Fruit fly (Drosophila melanogaster) whole organism, embryonic: ENCODE measurements around the gene GABA-B-R3.

ENCODE experiments used
- Atf6 ChIP-seq: fragments of 200-800 bp; sonication (Bioruptor generic); IDR thresholded peaks from 2 replicates; pipeline ENCODE4 v1.3.6; 2022; ENCODE audit warnings: missing biosample characterization, missing genetic modification characterization
- B-H1 ChIP-seq: fragments of 200-800 bp; sonication (Bioruptor generic); IDR thresholded peaks from 3 replicates; pipeline ENCODE4 v1.3.6; 2022; ENCODE audit warnings: missing biosample characterization, missing genetic modification characterization
- Bdp1 ChIP-seq: fragments of 200-800 bp; sonication (Bioruptor generic); optimal IDR thresholded peaks from 3 replicates; lab custom pipeline; 2016; ENCODE audit warnings: missing biosample characterization, missing genetic modification characterization
- Bteb2 ChIP-seq: fragments of 200-800 bp; sonication (Bioruptor generic); optimal IDR thresholded peaks from 2 replicates; lab custom pipeline; 2016; ENCODE audit warnings: missing biosample characterization, missing genetic modification characterization
- CG10147 ChIP-seq: fragments of 200-800 bp; sonication (Bioruptor generic); optimal IDR thresholded peaks from 2 replicates; lab custom pipeline; 2019; ENCODE audit warnings: missing biosample characterization, mild to moderate bottlenecking, missing genetic modification characterization, moderate library complexity
- CG10565 ChIP-seq: fragments of 200-800 bp; sonication (Bioruptor generic); optimal IDR thresholded peaks from 3 replicates; lab custom pipeline; 2016; ENCODE audit warnings: missing biosample characterization, mild to moderate bottlenecking, missing genetic modification characterization
- CG11093 ChIP-seq: fragments of 200-800 bp; sonication (Bioruptor generic); IDR thresholded peaks from 3 replicates; pipeline ENCODE4 v1.3.6; 2022; ENCODE audit warnings: missing biosample characterization, missing genetic modification characterization
- CG12071 ChIP-seq: fragments of 200-800 bp; sonication (Bioruptor generic); optimal IDR thresholded peaks from 3 replicates; lab custom pipeline; 2018; ENCODE audit warnings: missing biosample characterization, mild to moderate bottlenecking, missing genetic modification characterization
- CG14860 ChIP-seq: fragments of 200-800 bp; sonication (Bioruptor generic); IDR thresholded peaks from 3 replicates; pipeline ENCODE4 v1.3.6; 2022; ENCODE audit warnings: missing biosample characterization, missing genetic modification characterization; ENCODE audit not compliant: partially characterized antibody
- CG14965 ChIP-seq: fragments of 200-800 bp; sonication (Bioruptor generic); optimal IDR thresholded peaks from 2 replicates; lab custom pipeline; 2016; ENCODE audit warnings: missing biosample characterization, missing genetic modification characterization, borderline replicate concordance
- CG1647 ChIP-seq: fragments of 200-800 bp; sonication (Bioruptor generic); optimal IDR thresholded peaks from 3 replicates; lab custom pipeline; 2016; ENCODE audit warnings: missing biosample characterization, missing genetic modification characterization
- CG18011 ChIP-seq: fragments of 200-800 bp; sonication (Bioruptor generic); optimal IDR thresholded peaks from 2 replicates; lab custom pipeline; 2017; ENCODE audit warnings: missing biosample characterization, missing genetic modification characterization, mild to moderate bottlenecking, moderate library complexity, missing genotype
- CG18262 ChIP-seq: fragments of 200-800 bp; optimal IDR thresholded peaks from 3 replicates; lab custom pipeline; 2019; ENCODE audit warnings: missing biosample characterization, mild to moderate bottlenecking, missing genetic modification characterization, moderate library complexity
- CG18476 ChIP-seq: fragments of 200-800 bp; sonication (Bioruptor generic); optimal IDR thresholded peaks from 2 replicates; lab custom pipeline; 2016; ENCODE audit warnings: missing biosample characterization, mild to moderate bottlenecking, missing genetic modification characterization
- CG2129 ChIP-seq: fragments of 200-800 bp; sonication (Bioruptor generic); IDR thresholded peaks from 2 replicates; pipeline ENCODE4 v1.3.6; 2022; ENCODE audit warnings: missing biosample characterization, missing genetic modification characterization; ENCODE audit not compliant: partially characterized antibody
- CG2199 ChIP-seq: fragments of 200-800 bp; sonication (Bioruptor generic); IDR thresholded peaks from 3 replicates; pipeline ENCODE4 v1.3.6; 2022; ENCODE audit warnings: missing biosample characterization, missing genetic modification characterization
- CG2678 ChIP-seq: fragments of 200-800 bp; sonication (Bioruptor generic); optimal IDR thresholded peaks from 3 replicates; lab custom pipeline; 2019; ENCODE audit warnings: missing biosample characterization, mild to moderate bottlenecking, missing genetic modification characterization, moderate library complexity
- CG30403 ChIP-seq: fragments of 200-800 bp; sonication (Bioruptor generic); optimal IDR thresholded peaks from 3 replicates; lab custom pipeline; 2016; ENCODE audit warnings: missing biosample characterization, missing genetic modification characterization
- CG31441 ChIP-seq: fragments of 200-800 bp; sonication (Bioruptor generic); IDR thresholded peaks from 2 replicates; pipeline ENCODE4 v1.3.6; 2022; ENCODE audit warnings: missing biosample characterization, missing genetic modification characterization
- CG3281 ChIP-seq: fragments of 200-800 bp; sonication (Bioruptor generic); optimal IDR thresholded peaks from 3 replicates; lab custom pipeline; 2017; ENCODE audit warnings: missing biosample characterization, mild to moderate bottlenecking, missing genetic modification characterization
- CG3407 ChIP-seq: fragments of 200-800 bp; sonication (Bioruptor generic); optimal IDR thresholded peaks from 2 replicates; lab custom pipeline; 2018; ENCODE audit warnings: missing biosample characterization, mild to moderate bottlenecking, missing genetic modification characterization
- CG3995 ChIP-seq: fragments of 200-800 bp; sonication (Bioruptor generic); optimal IDR thresholded peaks from 3 replicates; lab custom pipeline; 2016; ENCODE audit warnings: missing biosample characterization, missing genetic modification characterization
- CG8089 ChIP-seq: fragments of 200-800 bp; sonication (Bioruptor generic); optimal IDR thresholded peaks from 3 replicates; lab custom pipeline; 2016; ENCODE audit warnings: missing biosample characterization, missing genetic modification characterization
- CG8290 ChIP-seq, 3 experiments: fragments of 200-800 bp; sonication (Bioruptor generic); optimal IDR thresholded peaks; 2 replicates each; lab custom pipeline; 2016 to 2019; ENCODE audit warnings: missing biosample characterization in 3 of 3, missing genetic modification characterization in 3 of 3, mild to moderate bottlenecking in 2 of 3, moderate library complexity in 1 of 3
- CG8388 ChIP-seq: fragments of 200-800 bp; sonication (Bioruptor generic); optimal IDR thresholded peaks from 2 replicates; lab custom pipeline; 2019; ENCODE audit warnings: missing biosample characterization, mild to moderate bottlenecking, missing genetic modification characterization, moderate library complexity
- CG8478 ChIP-seq: fragments of >200 bp; optimal IDR thresholded peaks from 2 replicates; lab custom pipeline; 2018
- CG9215 ChIP-seq: fragments of 200-800 bp; sonication (Bioruptor generic); IDR thresholded peaks from 2 replicates; pipeline ENCODE4 v1.3.6; 2022; ENCODE audit warnings: missing biosample characterization, missing genetic modification characterization
- CG9437 ChIP-seq: fragments of 200-800 bp; sonication (Bioruptor generic); optimal IDR thresholded peaks from 2 replicates; lab custom pipeline; 2018; ENCODE audit warnings: missing biosample characterization, mild to moderate bottlenecking, missing genetic modification characterization
- Deaf1 ChIP-seq: fragments of 200-800 bp; optimal IDR thresholded peaks from 3 replicates; lab custom pipeline; 2019; ENCODE audit warnings: missing biosample characterization, mild to moderate bottlenecking, missing genetic modification characterization, moderate library complexity
- Dip2 ChIP-seq: fragments of 200-800 bp; sonication (Bioruptor generic); IDR thresholded peaks from 2 replicates; pipeline ENCODE4 v1.3.6; 2022; ENCODE audit warnings: missing biosample characterization, missing genetic modification characterization
- Med ChIP-seq: fragments of 200-800 bp; sonication (Bioruptor generic); peaks from one replicate; lab custom pipeline; 2016; ENCODE audit warnings: missing biosample characterization, missing genetic modification characterization, mild to moderate bottlenecking, inconsistent platforms, moderate library complexity
- Myb ChIP-seq: fragments of 200-800 bp; sonication (Bioruptor generic); optimal IDR thresholded peaks from 2 replicates; lab custom pipeline; 2016; ENCODE audit warnings: missing biosample characterization, missing genetic modification characterization
- Neu2 ChIP-seq: fragments of 200-800 bp; sonication (Bioruptor generic); optimal IDR thresholded peaks from 3 replicates; lab custom pipeline; 2016; ENCODE audit warnings: missing biosample characterization, missing genetic modification characterization, borderline replicate concordance
- Opbp ChIP-seq: fragments of 200-800 bp; sonication (Bioruptor generic); IDR thresholded peaks from 3 replicates; pipeline ENCODE4 v1.3.6; 2022; ENCODE audit warnings: missing biosample characterization, missing genetic modification characterization; ENCODE audit not compliant: partially characterized antibody
- Pdp1 ChIP-seq, 2 experiments: fragments of 200-800 bp; sonication (Bioruptor generic); optimal IDR thresholded peaks; 3 replicates each; lab custom pipeline; 2016; ENCODE audit warnings: missing biosample characterization in 2 of 2, missing genetic modification characterization in 2 of 2, mild to moderate bottlenecking in 1 of 2, moderate library complexity in 1 of 2
- Stat92E ChIP-seq, 3 experiments: fragments of >200 bp in 2 of 3; fragments of 200-800 bp in 1 of 3; sonication (Bioruptor generic) in 1 of 3; optimal IDR thresholded peaks; 2 replicates each; lab custom pipeline; 2017 to 2019; ENCODE audit warnings: missing biosample characterization in 3 of 3, missing genetic modification characterization in 3 of 3, mild to moderate bottlenecking in 1 of 3, moderate library complexity in 1 of 3
- ab ChIP-seq: fragments of 200-800 bp; sonication (Bioruptor generic); optimal IDR thresholded peaks from 2 replicates; lab custom pipeline; 2016; ENCODE audit warnings: missing biosample characterization, missing genetic modification characterization
- ara ChIP-seq: fragments of 200-800 bp; sonication (Bioruptor generic); IDR thresholded peaks from 2 replicates; pipeline ENCODE4 v1.3.6; 2022; ENCODE audit warnings: missing biosample characterization, missing genetic modification characterization
- btn ChIP-seq: fragments of 200-800 bp; sonication (Bioruptor generic); optimal IDR thresholded peaks from 2 replicates; lab custom pipeline; 2016; ENCODE audit warnings: missing biosample characterization, missing genetic modification characterization
- cas ChIP-seq: fragments of 200-800 bp; sonication (Bioruptor generic); IDR thresholded peaks from 2 replicates; pipeline ENCODE4 v1.3.6; 2022; ENCODE audit warnings: missing biosample characterization, missing genetic modification characterization
- dpn ChIP-seq, 2 experiments: fragments of 200-800 bp; sonication (Bioruptor generic); optimal IDR thresholded peaks; 3 replicates each; lab custom pipeline; 2016; ENCODE audit warnings: missing biosample characterization in 2 of 2, missing genetic modification characterization in 2 of 2
- ems ChIP-seq: fragments of 200-800 bp; sonication (Bioruptor generic); optimal IDR thresholded peaks from 3 replicates; lab custom pipeline; 2016; ENCODE audit warnings: missing biosample characterization, missing genetic modification characterization
- gt ChIP-seq: fragments of 200-800 bp; sonication (Bioruptor generic); IDR thresholded peaks from 2 replicates; pipeline ENCODE4 v1.3.6; 2022; ENCODE audit warnings: missing biosample characterization, missing genetic modification characterization
- mam ChIP-seq: fragments of 200-800 bp; sonication (Bioruptor generic); optimal IDR thresholded peaks from 3 replicates; lab custom pipeline; 2016; ENCODE audit warnings: missing biosample characterization, missing genetic modification characterization
- rib ChIP-seq: fragments of 200-800 bp; sonication (Bioruptor generic); IDR thresholded peaks from 2 replicates; pipeline ENCODE4 v1.3.6; 2022; ENCODE audit warnings: missing biosample characterization, missing genetic modification characterization
- slp2 ChIP-seq: fragments of 200-800 bp; sonication (Bioruptor generic); optimal IDR thresholded peaks from 2 replicates; lab custom pipeline; 2016; ENCODE audit warnings: missing biosample characterization, missing genetic modification characterization
- tna ChIP-seq: fragments of 200-800 bp; sonication (Bioruptor generic); IDR thresholded peaks from 2 replicates; pipeline ENCODE4 v1.3.6; 2022; ENCODE audit warnings: missing biosample characterization, missing genetic modification characterization; ENCODE audit not compliant: partially characterized antibody
- twi ChIP-seq: fragments of 200-800 bp; optimal IDR thresholded peaks from 2 replicates; lab custom pipeline; 2019; ENCODE audit warnings: missing biosample characterization, mild to moderate bottlenecking, missing genetic modification characterization, moderate library complexity
- tx ChIP-seq: fragments of 200-800 bp; sonication (Bioruptor generic); optimal IDR thresholded peaks from 2 replicates; lab custom pipeline; 2016; ENCODE audit warnings: missing biosample characterization, missing genetic modification characterization
- zf30C ChIP-seq: fragments of 200-800 bp; sonication (Bioruptor generic); optimal IDR thresholded peaks from 3 replicates; lab custom pipeline; 2018; ENCODE audit warnings: missing biosample characterization, mild to moderate bottlenecking, missing genetic modification characterization

Gene GABA-B-R3

DNA sequence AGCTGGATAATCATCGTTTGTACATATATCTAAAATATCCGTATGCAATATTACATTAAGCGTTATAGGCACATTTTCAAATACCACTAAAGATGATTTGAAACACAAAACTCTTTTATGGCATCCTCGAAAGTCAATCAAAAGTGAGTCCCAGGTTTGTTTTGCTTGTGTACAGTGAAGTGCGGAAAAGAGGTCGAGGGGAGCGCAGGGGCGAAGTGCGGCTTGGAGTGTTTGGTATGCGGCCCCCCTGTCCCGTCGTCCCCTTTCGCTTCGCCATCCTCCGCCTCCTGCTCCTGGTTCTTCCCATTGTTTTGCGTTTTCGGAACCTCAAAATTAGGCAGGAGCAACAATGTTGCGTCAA is 34.3 kb upstream of the GABA-B-R3 start (continued):
- TF ChIP-seq twi: peak; percentile 56
- peak; percentile 63 for TF ChIP-seq CG14965
- peak; percentile 96 for TF ChIP-seq zf30C (GFP tag; lab: Kevin White, UChicago)
- TF ChIP-seq CG8290 (GFP tag; optimal IDR thresholded peaks at IDR 0.05; lab: Kevin White, UChicago): peak; percentile 80
- TF ChIP-seq CG8290 (tag; optimal IDR thresholded peaks at IDR 0.05; lab: Kevin White, UChicago): peak in 1 of 2 experiments; percentile 89
- TF ChIP-seq dpn (GFP tag; optimal IDR thresholded peaks at IDR 0.05; lab: Kevin White, UChicago): peak; percentile 81 to 88
- peak; percentile 68 for TF ChIP-seq CG18476 (GFP tag; lab: Kevin White, UChicago)
- TF ChIP-seq Deaf1 (tag; lab: Kevin White, UChicago): peak; percentile 13
- peak; percentile 93 for TF ChIP-seq ara (GFP tag; lab: Robert Waterston, UW)
- peak; percentile 63; the same call in 1 of the 2 replicates for TF ChIP-seq Atf6 (GFP tag; lab: Robert Waterston, UW)
- no peak for TF ChIP-seq CG10565 (GFP tag; lab: Kevin White, UChicago)
- peak; percentile 87 for TF ChIP-seq CG30403 (GFP tag; lab: Kevin White, UChicago)
- TF ChIP-seq CG8089 (GFP tag; lab: Kevin White, UChicago): peak; percentile 91
- TF ChIP-seq ab: peak; percentile 62
- TF ChIP-seq CG2678: peak; percentile 84
- no peak for TF ChIP-seq CG18011
- TF ChIP-seq Bteb2: peak; percentile 43
- TF ChIP-seq Dip2: 0 out of 2 replicates have a peak, but pooled peaks have one; percentile 10
- TF ChIP-seq CG1647 (GFP tag; lab: Kevin White, UChicago): peak; percentile 62
- TF ChIP-seq CG31441 (GFP tag; lab: Robert Waterston, UW): peak; percentile 94
- peak; percentile 78 for TF ChIP-seq CG12071 (GFP tag; lab: Kevin White, UChicago)
- peak; percentile 71 for TF ChIP-seq mam (GFP tag; lab: Kevin White, UChicago)
- TF ChIP-seq CG11093 (GFP tag; lab: Robert Waterston, UW): peak; percentile 89
- peak; percentile 59 for TF ChIP-seq Myb (GFP tag; lab: Kevin White, UChicago)
- TF ChIP-seq CG2199: peak; percentile 84
- TF ChIP-seq CG8388 (GFP tag; lab: Kevin White, UChicago): peak; percentile 87
- no peak for TF ChIP-seq CG2129 (GFP tag; lab: Robert Waterston, UW)
- no peak for TF ChIP-seq rib (GFP tag; lab: Robert Waterston, UW)
- TF ChIP-seq slp2: peak; percentile 80
- peak in 1 of 3 experiments; percentile 78 for TF ChIP-seq Stat92E (GFP tag; optimal IDR thresholded peaks at IDR 0.05; lab: Kevin White, UChicago)
- peak; percentile 89 for TF ChIP-seq CG3407 (GFP tag; lab: Kevin White, UChicago)
- TF ChIP-seq cas (GFP tag; lab: Robert Waterston, UW): no peak
- peak; percentile 85 for TF ChIP-seq btn
- peak; percentile 97 for TF ChIP-seq Med (GFP tag; lab: Kevin White, UChicago)
- TF ChIP-seq CG9437 (GFP tag; lab: Kevin White, UChicago): peak; percentile 78
- peak; percentile 72 for TF ChIP-seq Bdp1 (GFP tag; lab: Kevin White, UChicago)
- TF ChIP-seq Pdp1 (GFP tag; optimal IDR thresholded peaks at IDR 0.05; lab: Kevin White, UChicago): peak; percentile 66 to 87
- TF ChIP-seq B-H1 (GFP tag; lab: Robert Waterston, UW): peak; percentile 77
- TF ChIP-seq Neu2 (GFP tag; lab: Kevin White, UChicago): no peak
- peak; percentile 73 for TF ChIP-seq tx (GFP tag; lab: Kevin White, UChicago)
- TF ChIP-seq CG3995 (GFP tag; lab: Kevin White, UChicago): no peak
- TF ChIP-seq CG9215 (GFP tag; lab: Robert Waterston, UW): peak; percentile 46; the same call in 1 of the 2 replicates
- peak; percentile 79 for TF ChIP-seq ems (GFP tag; lab: Kevin White, UChicago)
- no peak for TF ChIP-seq CG8478
- no peak for TF ChIP-seq CG14860 (GFP tag; lab: Robert Waterston, UW)
- TF ChIP-seq Opbp: no peak
- TF ChIP-seq tna (GFP tag; lab: Robert Waterston, UW): no peak
- peak; percentile 93 for TF ChIP-seq CG18262 (tag; lab: Kevin White, UChicago)
- TF ChIP-seq gt (GFP tag; lab: Robert Waterston, UW): peak; percentile 34; the same call in 1 of the 2 replicates
- TF ChIP-seq CG10147 (GFP tag; lab: Kevin White, UChicago): peak; percentile 63
- TF ChIP-seq CG3281 (GFP tag; lab: Kevin White, UChicago): peak; percentile 41
